Fruit fly (Drosophila melanogaster) whole organism: ENCODE measurements around the gene CG13069.

ENCODE experiments used
- CG8478 ChIP-seq: fragments of >200 bp; optimal IDR thresholded peaks from 2 replicates; lab custom pipeline; 2018; ENCODE audit warnings: inconsistent platforms
- Dll ChIP-seq: fragments of >200 bp; optimal IDR thresholded peaks from 2 replicates; lab custom pipeline; 2017
- EcR ChIP-seq, 2 experiments: fragments of >200 bp; optimal IDR thresholded peaks; 2 replicates each; lab custom pipeline; 2017; ENCODE audit warnings: missing biosample characterization in 2 of 2, missing genetic modification characterization in 2 of 2, missing genetic modification reagents in 2 of 2
- pan ChIP-seq: fragments of >200 bp; optimal IDR thresholded peaks from 2 replicates; lab custom pipeline; 2017
- psq ChIP-seq: fragments of >200 bp; optimal IDR thresholded peaks from 2 replicates; lab custom pipeline; 2017
- usp ChIP-seq: fragments of >200 bp; optimal IDR thresholded peaks from 2 replicates; lab custom pipeline; 2017; ENCODE audit warnings: missing biosample characterization, missing genetic modification characterization, mixed read lengths

The CG13069 gene

DNA sequence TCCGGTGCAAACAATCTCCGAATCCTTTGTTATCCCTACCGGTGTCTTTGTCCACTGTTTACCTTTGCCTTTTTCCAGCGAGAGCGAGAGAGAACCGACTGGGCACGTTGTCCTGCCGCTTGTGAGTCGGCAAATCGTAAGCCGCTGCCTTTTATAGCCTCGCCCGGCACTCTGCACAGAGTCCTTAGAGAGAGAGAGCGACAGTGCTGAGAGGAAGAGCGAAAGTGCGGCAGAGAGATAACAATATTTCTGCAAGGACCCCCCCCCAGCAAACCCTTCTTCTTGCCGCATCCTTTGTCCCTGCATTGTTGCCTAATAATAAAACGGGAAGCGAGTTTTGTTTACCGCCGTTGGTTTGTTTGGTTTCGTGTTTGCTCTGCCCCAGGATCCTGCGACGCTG is 12.9 kb upstream of the CG13069 start, which contains the start of gene CG13055:
Gene CG13055 (minus strand): TSS at position 101 of the 400 bp plus-strand sequence.
- TF ChIP-seq CG8478: no peak
- no peak for TF ChIP-seq usp (GFP tag; lab: Kevin White, UChicago)
- no peak for TF ChIP-seq pan
- TF ChIP-seq psq (lab: Kevin White, UChicago): no peak
- TF ChIP-seq EcR (GFP tag; optimal IDR thresholded peaks at IDR 0.05; lab: Kevin White, UChicago): no peak
- TF ChIP-seq Dll (lab: Kevin White, UChicago): no peak

DNA sequence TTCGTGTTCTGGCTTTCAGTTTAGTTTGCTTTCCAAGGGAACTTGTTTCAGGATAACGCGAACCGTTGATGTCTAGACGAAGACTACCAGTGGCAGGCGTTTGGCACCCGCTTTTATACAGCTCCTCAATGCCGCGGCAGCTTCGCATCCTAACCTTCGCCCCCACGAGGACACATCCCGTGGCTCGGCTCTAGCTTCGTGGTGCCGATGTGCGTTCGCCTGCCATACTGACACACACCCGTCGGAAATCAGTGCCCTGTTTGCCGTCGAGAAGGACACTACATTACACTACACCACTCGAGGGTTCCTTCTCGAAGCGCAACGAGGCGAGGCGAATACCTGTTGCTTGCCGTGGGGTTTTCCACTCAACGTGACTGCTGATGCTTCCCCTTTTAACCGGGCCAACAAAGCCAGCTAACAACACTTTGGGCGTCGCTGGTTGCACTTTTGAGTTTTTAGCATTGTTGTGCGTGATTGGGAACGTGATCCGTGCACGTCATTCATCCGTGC is 8.0 kb upstream of the CG13069 start, which contains the start of gene CG13054:
Gene CG13054 (minus strand): TSS at position 74 of the 510 bp plus-strand sequence.
- TF ChIP-seq psq (lab: Kevin White, UChicago): no peak
- TF ChIP-seq pan: no peak
- no peak for TF ChIP-seq Dll (lab: Kevin White, UChicago)

DNA sequence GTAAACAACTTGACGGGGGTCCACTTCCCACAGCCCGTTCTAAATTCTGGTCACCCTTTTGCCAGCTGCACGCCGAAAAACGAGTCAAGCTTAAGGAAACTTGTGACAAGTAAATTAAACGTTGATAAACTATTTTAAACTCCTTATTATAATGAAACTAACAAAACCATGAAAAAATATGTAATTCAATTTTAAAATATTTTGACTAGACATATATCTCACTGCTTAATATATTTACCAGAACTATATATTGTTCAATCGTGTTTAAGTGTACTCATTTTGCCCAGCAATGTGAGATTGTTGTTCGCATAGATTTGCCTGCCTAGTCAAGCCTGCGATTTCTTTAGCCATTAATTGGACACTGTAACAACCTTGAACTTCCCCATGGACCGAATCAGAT is 5.6 kb upstream of the CG13069 start, which contains the start of gene CG13053:
Gene CG13053 (minus strand): TSS at position 171 of the 400 bp plus-strand sequence.
- TF ChIP-seq pan (no peak), Dll (lab: Kevin White, UChicago) (no peak), psq (lab: Kevin White, UChicago) (no peak), usp (GFP tag; lab: Kevin White, UChicago) (no peak), CG8478 (no peak), EcR (GFP tag; optimal IDR thresholded peaks at IDR 0.05; lab: Kevin White, UChicago) (no peak)

DNA sequence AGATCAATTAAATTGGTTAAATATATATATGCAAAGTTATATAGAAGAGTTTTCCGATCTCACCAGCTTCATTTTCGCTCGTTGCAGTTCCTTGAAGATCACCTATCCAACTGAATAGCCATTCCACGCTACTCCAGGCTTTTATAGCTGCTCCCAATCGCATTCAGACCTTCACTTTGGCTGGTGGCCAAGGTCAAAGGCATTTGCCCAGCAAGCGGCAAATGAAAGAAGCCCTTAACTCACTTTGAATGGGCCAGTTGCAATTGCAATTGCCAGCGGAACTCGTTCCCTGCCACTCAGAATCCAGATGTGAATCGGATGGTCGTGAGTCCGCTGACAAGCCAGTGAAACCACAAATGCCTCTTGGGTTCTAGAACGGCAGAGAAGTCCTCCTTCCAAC is 3.7 kb upstream of the CG13069 start, which contains the start of gene CG34247:
Gene CG34247 (minus strand): TSS at position 101 of the 400 bp plus-strand sequence.
- TF ChIP-seq usp (GFP tag; lab: Kevin White, UChicago): no peak
- TF ChIP-seq CG8478: no peak
- TF ChIP-seq EcR (GFP tag; optimal IDR thresholded peaks at IDR 0.05; lab: Kevin White, UChicago): no peak
- no peak for TF ChIP-seq Dll (lab: Kevin White, UChicago)
- no peak for TF ChIP-seq psq (lab: Kevin White, UChicago)
- no peak for TF ChIP-seq pan

DNA sequence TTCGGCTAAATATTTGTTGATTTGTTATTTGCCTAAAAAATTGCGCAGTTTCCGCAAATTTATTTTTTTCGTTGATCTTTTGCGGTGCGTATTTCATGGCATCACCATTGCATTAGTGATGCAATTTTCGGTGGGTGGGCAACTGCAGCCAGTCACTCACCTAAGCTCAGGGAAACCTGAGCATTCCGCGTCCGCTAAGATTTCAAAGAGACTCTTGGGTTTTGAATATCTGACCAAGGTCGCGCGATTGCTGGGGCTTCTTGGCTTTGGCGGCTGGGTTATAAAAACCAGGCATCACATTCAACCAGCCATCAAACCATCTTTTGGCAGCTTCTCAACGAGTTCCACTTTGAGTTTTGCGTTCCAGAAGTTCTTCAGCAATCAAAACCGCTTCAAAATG is 2.7 kb upstream of the CG13069 start, which contains the start of gene CG13071:
Gene CG13071 (plus strand): TSS at position 301 of the 400 bp plus-strand sequence.
- TF ChIP-seq pan (no peak), usp (GFP tag; lab: Kevin White, UChicago) (no peak), CG8478 (no peak), EcR (GFP tag; optimal IDR thresholded peaks at IDR 0.05; lab: Kevin White, UChicago) (no peak), Dll (lab: Kevin White, UChicago) (no peak), psq (lab: Kevin White, UChicago) (no peak)

DNA sequence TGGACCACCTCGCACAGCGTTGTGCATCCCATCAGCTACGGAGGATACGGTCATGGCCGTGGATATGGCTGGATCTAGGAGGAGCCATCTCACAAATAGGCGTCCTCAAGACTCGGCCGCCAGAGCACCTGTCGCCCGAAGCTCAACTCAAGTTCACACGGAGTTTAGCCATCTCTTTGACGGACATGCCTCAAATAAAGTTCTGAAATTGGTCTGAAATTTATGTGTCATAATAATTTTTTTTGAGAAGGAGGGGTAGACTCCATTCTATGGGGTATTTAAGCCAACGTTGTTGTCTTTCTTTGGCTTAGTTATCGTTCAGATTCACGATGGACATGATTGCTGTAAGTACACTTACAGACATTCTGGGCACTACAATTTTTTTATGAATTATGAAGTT is 2.1 kb upstream of the CG13069 start, which contains the start of gene CG13070:
Gene CG13070 (plus strand): TSS at position 301 of the 400 bp plus-strand sequence.
- TF ChIP-seq psq (lab: Kevin White, UChicago) (no peak), CG8478 (no peak), Dll (lab: Kevin White, UChicago) (no peak), pan (no peak), usp (GFP tag; lab: Kevin White, UChicago) (no peak), EcR (GFP tag; optimal IDR thresholded peaks at IDR 0.05; lab: Kevin White, UChicago) (no peak)

DNA sequence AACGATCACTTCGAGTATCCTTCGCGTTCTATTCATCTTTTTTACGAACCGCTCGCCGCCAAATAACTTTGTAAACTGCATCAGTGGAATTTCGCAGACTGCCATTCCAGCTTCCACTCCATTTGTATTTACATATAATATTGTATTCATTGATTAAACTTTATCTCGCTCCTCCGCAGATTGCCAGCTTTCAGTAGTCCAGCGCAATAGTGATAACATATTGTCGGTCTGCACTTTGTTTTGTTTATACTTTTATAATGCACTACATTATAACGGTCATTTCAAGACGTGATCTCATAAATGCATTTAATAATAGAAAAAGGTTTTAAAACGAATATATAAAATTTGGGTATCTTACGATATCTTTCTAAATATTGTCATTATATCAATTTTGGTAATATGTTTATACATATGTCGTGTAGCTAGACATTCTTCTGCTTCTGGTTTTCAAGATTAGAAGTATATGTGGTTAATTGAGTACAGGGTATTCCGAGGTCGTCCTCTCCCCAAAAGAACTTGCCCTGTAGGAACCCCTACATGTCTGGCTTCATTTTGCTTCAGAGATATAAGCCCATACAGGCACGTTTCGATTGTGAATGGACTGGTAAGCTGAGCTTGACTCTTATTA is 3.0 kb downstream of the CG13069 start, which contains the start of gene CG4950:
Gene CG4950 (minus strand): TSS at position 51 of the 628 bp plus-strand sequence.
- no peak for TF ChIP-seq CG8478
- no peak for TF ChIP-seq EcR (GFP tag; optimal IDR thresholded peaks at IDR 0.05; lab: Kevin White, UChicago)
- TF ChIP-seq usp (GFP tag; lab: Kevin White, UChicago): no peak

DNA sequence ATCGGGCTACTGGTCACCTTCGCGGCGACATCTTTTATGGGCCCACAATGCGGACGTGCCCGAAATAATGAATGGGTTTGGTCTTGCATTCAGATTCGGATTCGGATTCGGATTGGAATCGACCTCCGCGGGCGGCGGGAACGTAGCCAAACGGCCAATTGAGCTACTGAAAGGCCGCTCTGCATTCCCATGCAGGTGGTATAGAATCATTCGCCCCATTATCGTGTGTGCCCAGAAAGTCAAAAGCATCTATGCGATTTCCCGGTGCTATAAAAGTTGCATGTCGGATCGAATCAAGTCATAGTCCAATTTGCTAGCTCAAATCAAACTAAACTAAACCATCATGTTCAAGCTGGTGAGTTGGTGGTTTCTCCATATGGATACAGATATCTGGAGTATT is 3.9 kb downstream of the CG13069 start, which contains the start of gene CG13068:
Gene CG13068 (plus strand): TSS at position 301 of the 400 bp plus-strand sequence.
- TF ChIP-seq usp (GFP tag; lab: Kevin White, UChicago) (no peak), CG8478 (no peak), pan (no peak), psq (lab: Kevin White, UChicago) (no peak)

DNA sequence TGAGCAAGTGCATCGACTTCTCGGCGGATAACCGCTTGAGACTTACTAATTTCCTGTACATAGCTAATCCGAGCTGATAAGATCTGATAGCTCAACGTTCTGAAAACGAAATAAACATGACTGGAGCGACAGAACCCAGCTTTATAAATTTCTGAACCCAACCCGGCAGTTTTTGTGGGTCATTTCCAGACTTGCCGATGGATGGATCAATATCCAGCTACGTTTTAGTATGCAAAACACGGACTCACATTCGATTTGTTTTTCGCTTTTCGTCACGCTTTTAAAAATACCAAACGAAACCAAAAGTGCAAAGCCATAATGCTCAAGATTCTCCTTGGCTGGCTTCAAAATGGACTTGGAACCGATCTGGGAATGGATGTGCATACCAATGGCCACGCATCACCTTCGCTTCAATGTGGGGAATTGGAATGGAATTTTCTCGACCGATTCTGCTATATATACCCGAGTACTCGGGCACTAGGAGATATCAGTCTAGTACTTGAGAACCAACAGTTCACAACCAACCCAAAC is 5.7 kb downstream of the CG13069 start, which contains the start of the genes CG34248 and CG13067:
Gene CG34248 (minus strand): TSS at position 101 of the 531 bp plus-strand sequence.
Gene CG13067 (plus strand): TSS at position 481 of the 531 bp plus-strand sequence.
- TF ChIP-seq CG8478 (no peak), pan (no peak), psq (lab: Kevin White, UChicago) (no peak), Dll (lab: Kevin White, UChicago) (no peak), EcR (GFP tag; optimal IDR thresholded peaks at IDR 0.05; lab: Kevin White, UChicago) (no peak), usp (GFP tag; lab: Kevin White, UChicago) (no peak)

DNA sequence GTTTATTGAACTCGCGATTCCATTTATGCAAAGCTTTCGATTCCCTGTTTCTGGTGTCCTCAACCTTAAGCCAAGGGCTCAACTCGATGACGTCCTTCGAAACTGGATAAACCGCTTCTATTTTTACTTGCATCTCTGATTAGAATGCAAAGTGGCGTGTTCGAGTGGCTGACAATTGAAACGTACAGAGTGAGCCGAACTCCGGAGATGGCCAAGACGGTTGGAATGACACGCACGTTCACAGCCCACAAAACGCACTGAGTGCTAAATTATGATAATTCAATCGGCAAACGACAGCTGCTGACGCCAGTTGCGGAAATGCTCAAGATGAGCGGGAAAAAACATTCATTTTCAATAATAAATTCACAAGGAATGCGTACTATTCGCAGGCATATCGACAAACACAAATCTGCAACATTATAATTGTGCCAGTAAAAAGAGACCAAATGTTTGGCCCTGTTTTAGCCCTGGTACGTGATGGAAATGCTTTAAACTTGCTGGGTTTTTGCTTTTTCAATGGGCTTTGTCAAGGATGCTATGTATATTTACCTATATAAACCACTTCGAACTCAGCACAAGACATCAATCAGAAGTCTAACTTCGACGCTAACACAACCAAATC is 7.3 kb downstream of the CG13069 start, which contains the start of gene CG13066:
Gene CG13066 (plus strand): TSS at position 572 of the 622 bp plus-strand sequence.
- TF ChIP-seq CG8478 (no peak), psq (lab: Kevin White, UChicago) (no peak), pan (no peak), usp (GFP tag; lab: Kevin White, UChicago) (no peak), EcR (GFP tag; optimal IDR thresholded peaks at IDR 0.05; lab: Kevin White, UChicago) (no peak), Dll (lab: Kevin White, UChicago) (no peak)

DNA sequence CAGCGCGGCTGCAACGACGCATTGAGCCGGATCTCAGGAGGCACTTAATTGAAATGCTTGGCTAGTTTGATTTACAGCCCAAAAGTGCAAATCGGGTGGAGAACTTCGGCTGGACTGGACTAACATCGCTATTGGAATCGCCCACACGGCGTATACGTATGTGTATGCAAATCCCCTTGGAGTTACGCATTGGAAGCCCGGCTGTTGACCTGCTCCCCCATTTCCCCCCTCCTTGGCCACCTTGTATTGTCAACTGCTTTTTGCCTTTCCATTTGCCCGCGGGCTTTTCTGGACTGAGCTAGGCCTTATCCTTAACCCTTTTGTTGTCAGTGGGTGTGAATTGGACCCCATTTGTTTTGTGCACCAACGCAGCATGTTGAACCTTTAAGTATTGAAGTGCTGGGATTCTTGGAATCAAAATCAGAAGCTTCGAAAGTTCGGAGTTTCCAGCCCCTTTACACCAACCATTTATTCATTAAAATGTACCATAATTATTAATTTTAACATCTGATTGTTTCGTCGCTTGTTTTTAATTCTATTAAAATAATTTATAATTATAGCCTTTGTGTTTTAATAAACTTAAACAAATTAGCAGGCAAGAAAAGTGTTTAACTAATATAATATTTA is 10.3 kb downstream of the CG13069 start:
- TF ChIP-seq EcR (GFP tag; optimal IDR thresholded peaks at IDR 0.05; lab: Kevin White, UChicago): peak in 1 of 2 experiments; percentile 71
- TF ChIP-seq usp (GFP tag; lab: Kevin White, UChicago): no peak
